Fruit fly (Drosophila melanogaster) whole organism, embryonic: ENCODE data around the gene RhoGDI.

Experiments
- Blimp-1 ChIP-seq: fragments of 200-800 bp; sonication (Bioruptor generic); optimal IDR thresholded peaks from 3 replicates; lab custom pipeline; 2018; ENCODE audit warnings: missing biosample characterization, missing genetic modification characterization, mild to moderate bottlenecking, moderate library complexity, missing genetic modification reagents
- BtbVII ChIP-seq: fragments of 200-800 bp; sonication (Bioruptor generic); optimal IDR thresholded peaks from 3 replicates; lab custom pipeline; 2017; ENCODE audit warnings: missing biosample characterization, mild to moderate bottlenecking, missing genetic modification characterization
- CG10959 ChIP-seq: fragments of 200-800 bp; sonication (Bioruptor generic); IDR thresholded peaks from 2 replicates; pipeline ENCODE4 v1.3.6; 2022; ENCODE audit warnings: missing biosample characterization, missing genetic modification characterization
- CG13624 ChIP-seq: fragments of 200-800 bp; sonication (Bioruptor generic); optimal IDR thresholded peaks from 2 replicates; lab custom pipeline; 2016; ENCODE audit warnings: missing biosample characterization, missing genetic modification characterization
- CG1602 ChIP-seq: fragments of 200-800 bp; sonication (Bioruptor generic); optimal IDR thresholded peaks from 3 replicates; lab custom pipeline; 2016; ENCODE audit warnings: missing biosample characterization, missing genetic modification characterization
- CG18764 ChIP-seq: fragments of 200-800 bp; sonication (Bioruptor generic); optimal IDR thresholded peaks from 3 replicates; lab custom pipeline; 2016; ENCODE audit warnings: missing biosample characterization, missing genetic modification characterization
- CG2889 ChIP-seq: fragments of 200-800 bp; sonication (Bioruptor generic); IDR thresholded peaks from 3 replicates; pipeline ENCODE4 v1.3.6; 2022; ENCODE audit warnings: missing biosample characterization, missing genetic modification characterization
- CG3065 ChIP-seq: fragments of 200-800 bp; sonication (Bioruptor generic); optimal IDR thresholded peaks from 2 replicates; lab custom pipeline; 2016; ENCODE audit warnings: missing biosample characterization, missing genetic modification characterization
- CG31388 ChIP-seq: fragments of 200-800 bp; sonication (Bioruptor generic); optimal IDR thresholded peaks from 2 replicates; lab custom pipeline; 2016; ENCODE audit warnings: missing biosample characterization, missing genetic modification characterization
- CG3726 ChIP-seq: fragments of 200-800 bp; sonication (Bioruptor generic); IDR thresholded peaks from 3 replicates; pipeline ENCODE4, ENCODE4 v1.3.6; 2022; ENCODE audit warnings: missing biosample characterization, missing genetic modification characterization
- CG4820 ChIP-seq: fragments of 200-800 bp; sonication (Bioruptor generic); optimal IDR thresholded peaks from 3 replicates; lab custom pipeline; 2016; ENCODE audit warnings: missing biosample characterization, missing genetic modification characterization
- CG6254 ChIP-seq: fragments of 200-800 bp; sonication (Bioruptor generic); optimal IDR thresholded peaks from 3 replicates; lab custom pipeline; 2017; ENCODE audit warnings: mild to moderate bottlenecking, missing biosample characterization, missing genetic modification reagents, missing genetic modification characterization
- CG7271 ChIP-seq: fragments of 200-800 bp; sonication (Bioruptor generic); optimal IDR thresholded peaks from 2 replicates; lab custom pipeline; 2018; ENCODE audit warnings: missing biosample characterization, mild to moderate bottlenecking, missing genetic modification characterization, moderate library complexity
- CG7357 ChIP-seq: fragments of 200-800 bp; sonication (Bioruptor generic); IDR thresholded peaks from 3 replicates; pipeline ENCODE4 v1.3.6; 2022; ENCODE audit warnings: missing biosample characterization, missing genetic modification characterization
- CG7556 ChIP-seq: fragments of 200-800 bp; sonication (Bioruptor generic); optimal IDR thresholded peaks from 2 replicates; lab custom pipeline; 2017; ENCODE audit warnings: missing biosample characterization, mild to moderate bottlenecking, missing genetic modification characterization
- CG8089 ChIP-seq: fragments of 200-800 bp; sonication (Bioruptor generic); optimal IDR thresholded peaks from 3 replicates; lab custom pipeline; 2016; ENCODE audit warnings: missing biosample characterization, missing genetic modification characterization
- CG9215 ChIP-seq: fragments of 200-800 bp; sonication (Bioruptor generic); IDR thresholded peaks from 2 replicates; pipeline ENCODE4 v1.3.6; 2022; ENCODE audit warnings: missing biosample characterization, missing genetic modification characterization
- CG9727 ChIP-seq: fragments of 200-800 bp; sonication (Bioruptor generic); optimal IDR thresholded peaks from 3 replicates; lab custom pipeline; 2017; ENCODE audit warnings: missing biosample characterization, mild to moderate bottlenecking, missing genetic modification characterization
- CG9797 ChIP-seq: fragments of 200-800 bp; sonication (Bioruptor generic); optimal IDR thresholded peaks from 3 replicates; lab custom pipeline; 2018; ENCODE audit warnings: missing biosample characterization, mild to moderate bottlenecking, missing genetic modification characterization
- CoRest ChIP-seq: fragments of 200-800 bp; sonication (Bioruptor generic); optimal IDR thresholded peaks from 3 replicates; lab custom pipeline; 2018; ENCODE audit warnings: missing biosample characterization, mild to moderate bottlenecking, missing genetic modification characterization, moderate library complexity
- HLH3B ChIP-seq: fragments of 200-800 bp; sonication (Bioruptor generic); IDR thresholded peaks from 2 replicates; pipeline ENCODE4 v1.3.6; 2022; ENCODE audit warnings: missing biosample characterization, missing genetic modification characterization
- Kr ChIP-seq: fragments of 200-800 bp; sonication (Bioruptor generic); optimal IDR thresholded peaks from 2 replicates; lab custom pipeline; 2017; ENCODE audit warnings: missing biosample characterization, mild to moderate bottlenecking, missing genetic modification characterization
- Lhr ChIP-seq: fragments of 200-800 bp; sonication (Bioruptor generic); optimal IDR thresholded peaks from 3 replicates; lab custom pipeline; 2017; ENCODE audit warnings: mild to moderate bottlenecking, missing biosample characterization, missing genetic modification reagents, missing genetic modification characterization
- Lim3 ChIP-seq: fragments of 200-800 bp; sonication (Bioruptor generic); IDR thresholded peaks from 2 replicates; pipeline ENCODE4 v1.3.6; 2022; ENCODE audit warnings: missing biosample characterization, missing genetic modification characterization
- Oli ChIP-seq: fragments of 200-800 bp; sonication (Bioruptor generic); optimal IDR thresholded peaks from 2 replicates; lab custom pipeline; 2018; ENCODE audit warnings: missing biosample characterization, mild to moderate bottlenecking, missing genetic modification characterization, moderate library complexity
- Optix ChIP-seq: fragments of 200-800 bp; sonication (Bioruptor generic); IDR thresholded peaks from 3 replicates; pipeline ENCODE4 v1.3.6; 2022; ENCODE audit warnings: missing biosample characterization, missing genetic modification characterization
- Scr ChIP-seq: fragments of 200-800 bp; sonication (Bioruptor generic); IDR thresholded peaks from 2 replicates; pipeline ENCODE4 v1.3.6; 2022; ENCODE audit warnings: missing biosample characterization, missing genetic modification characterization; ENCODE audit not compliant: partially characterized antibody
- Sry-β ChIP-seq: fragments of 200-800 bp; sonication (Bioruptor generic); optimal IDR thresholded peaks from 2 replicates; lab custom pipeline; 2018; ENCODE audit warnings: missing biosample characterization, mild to moderate bottlenecking, missing genetic modification characterization, moderate library complexity
- ash1 ChIP-seq: fragments of 200-800 bp; sonication (Bioruptor generic); optimal IDR thresholded peaks from 2 replicates; lab custom pipeline; 2018; ENCODE audit warnings: missing biosample characterization, mild to moderate bottlenecking, missing genetic modification characterization
- br ChIP-seq: fragments of >200 bp; optimal IDR thresholded peaks from 2 replicates; lab custom pipeline; 2017
- cg ChIP-seq: fragments of 200-800 bp; sonication (Bioruptor generic); optimal IDR thresholded peaks from 3 replicates; lab custom pipeline; 2019; ENCODE audit warnings: missing biosample characterization, mild to moderate bottlenecking, missing genetic modification characterization, moderate library complexity
- chinmo ChIP-seq: fragments of 200-800 bp; sonication (Bioruptor generic); IDR thresholded peaks from 4 replicates; pipeline ENCODE4 v1.3.6; 2022; ENCODE audit warnings: missing biosample characterization, missing genetic modification characterization; ENCODE audit not compliant: partially characterized antibody
- chm ChIP-seq: fragments of 200-800 bp; sonication (Bioruptor generic); IDR thresholded peaks from 2 replicates; pipeline ENCODE4 v1.3.6; 2022; ENCODE audit warnings: missing biosample characterization, missing genetic modification characterization
- ci ChIP-seq: fragments of 200-800 bp; sonication (Bioruptor generic); IDR thresholded peaks from 3 replicates; pipeline ENCODE4 v1.3.6; 2022; ENCODE audit warnings: missing biosample characterization, missing genetic modification characterization
- dmrt99B ChIP-seq: fragments of 200-800 bp; sonication (Bioruptor generic); optimal IDR thresholded peaks from 2 replicates; lab custom pipeline; 2018; ENCODE audit warnings: missing biosample characterization, mild to moderate bottlenecking, missing genetic modification characterization, moderate library complexity
- gce ChIP-seq: fragments of 200-800 bp; sonication (Bioruptor generic); IDR thresholded peaks from 3 replicates; pipeline ENCODE4 v1.3.6; 2022; ENCODE audit warnings: missing biosample characterization, missing genetic modification characterization
- gsb ChIP-seq: fragments of 200-800 bp; sonication (Bioruptor generic); IDR thresholded peaks from 2 replicates; pipeline ENCODE4 v1.3.6; 2022; ENCODE audit warnings: missing biosample characterization, missing genetic modification characterization
- inv ChIP-seq: fragments of 200-800 bp; sonication (Bioruptor generic); IDR thresholded peaks from 2 replicates; pipeline ENCODE4 v1.3.6; 2022; ENCODE audit warnings: missing biosample characterization, missing genetic modification characterization; ENCODE audit not compliant: partially characterized antibody
- jing ChIP-seq: fragments of 200-800 bp; sonication (Bioruptor generic); optimal IDR thresholded peaks from 2 replicates; lab custom pipeline; 2018; ENCODE audit warnings: missing biosample characterization, mild to moderate bottlenecking, missing genetic modification characterization
- lbe ChIP-seq: fragments of 200-800 bp; sonication (Bioruptor generic); optimal IDR thresholded peaks from 2 replicates; lab custom pipeline; 2016; ENCODE audit warnings: missing biosample characterization, mild to moderate bottlenecking, missing genetic modification characterization
- maf-S ChIP-seq: fragments of 200-800 bp; sonication (Bioruptor generic); optimal IDR thresholded peaks from 2 replicates; lab custom pipeline; 2016; ENCODE audit warnings: missing biosample characterization, missing genetic modification characterization
- mirr ChIP-seq: fragments of 200-800 bp; sonication (Bioruptor generic); optimal IDR thresholded peaks from 3 replicates; lab custom pipeline; 2018; ENCODE audit warnings: missing biosample characterization, mild to moderate bottlenecking, missing genetic modification characterization
- mld ChIP-seq: fragments of 200-800 bp; sonication (Bioruptor generic); IDR thresholded peaks from 3 replicates; pipeline ENCODE4 v1.3.6; 2022; ENCODE audit warnings: missing biosample characterization, missing genetic modification characterization; ENCODE audit not compliant: partially characterized antibody
- org-1 ChIP-seq: fragments of 200-800 bp; sonication (Bioruptor generic); optimal IDR thresholded peaks from 2 replicates; lab custom pipeline; 2017; ENCODE audit warnings: missing biosample characterization, missing genetic modification characterization
- pfk ChIP-seq: fragments of 200-800 bp; sonication (Bioruptor generic); optimal IDR thresholded peaks from 2 replicates; lab custom pipeline; 2018; ENCODE audit warnings: missing biosample characterization, mild to moderate bottlenecking, missing genetic modification characterization, moderate library complexity
- pita ChIP-seq: fragments of 200-800 bp; sonication (Bioruptor generic); optimal IDR thresholded peaks from 2 replicates; lab custom pipeline; 2017; ENCODE audit warnings: missing biosample characterization, mild to moderate bottlenecking, missing genetic modification characterization
- tio ChIP-seq: fragments of 200-800 bp; sonication (Bioruptor generic); optimal IDR thresholded peaks from 2 replicates; lab custom pipeline; 2017; ENCODE audit warnings: missing biosample characterization, missing genetic modification characterization, inconsistent platforms
- trem ChIP-seq: fragments of 200-800 bp; optimal IDR thresholded peaks from 3 replicates; lab custom pipeline; 2019; ENCODE audit warnings: missing biosample characterization, mild to moderate bottlenecking, missing genetic modification characterization, moderate library complexity
- unc-4 ChIP-seq: fragments of 200-800 bp; sonication (Bioruptor generic); IDR thresholded peaks from 2 replicates; pipeline ENCODE4 v1.3.6; 2022; ENCODE audit warnings: missing biosample characterization, missing genetic modification characterization; ENCODE audit not compliant: partially characterized antibody
- vvl ChIP-seq: fragments of 200-800 bp; sonication (Bioruptor generic); IDR thresholded peaks from 2 replicates; pipeline ENCODE4 v1.3.6; 2022; ENCODE audit warnings: missing biosample characterization, missing genetic modification characterization

Gene RhoGDI

DNA sequence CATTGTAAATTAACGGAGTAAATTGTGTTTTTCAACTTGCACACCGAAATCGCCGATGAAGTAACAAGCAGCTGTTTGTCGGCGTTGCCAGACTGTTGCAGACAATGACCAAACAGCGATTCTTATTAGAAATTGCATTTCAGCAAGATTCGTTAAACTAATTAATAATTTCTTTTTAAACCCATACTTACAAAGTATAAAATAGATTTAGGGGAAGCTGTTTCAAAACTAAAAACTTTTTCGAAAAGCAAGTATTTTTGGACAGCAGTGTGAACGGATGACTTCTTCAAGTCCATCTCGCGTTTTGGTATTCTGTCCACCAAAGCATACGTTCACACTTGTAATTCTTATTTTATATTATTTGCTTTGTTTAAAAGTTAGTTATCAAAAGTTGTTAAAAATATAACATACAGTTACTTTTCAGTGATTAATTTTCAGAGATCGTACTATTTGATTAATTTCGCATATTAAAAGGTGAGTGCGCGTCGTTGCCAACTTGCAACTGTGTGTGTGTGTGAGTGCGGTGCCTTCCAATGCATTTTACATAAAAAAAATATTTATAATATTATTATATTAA lies at the start of gene RhoGDI, which contains the start of gene CG8004 (continued):
- TF ChIP-seq CG4820 (GFP tag; lab: Kevin White, UChicago) (peak; percentile 53), CoRest (tag; lab: Kevin White, UChicago) (peak; percentile 72), gsb (GFP tag; lab: Robert Waterston, UW) (no peak), org-1 (GFP tag; lab: Kevin White, UChicago) (no peak), Optix (no peak), CG9797 (peak; percentile 86), Lim3 (GFP tag; lab: Robert Waterston, UW) (no peak), CG7271 (tag; lab: Kevin White, UChicago) (no peak), CG9215 (GFP tag; lab: Robert Waterston, UW) (peak; percentile 47), Oli (tag; lab: Kevin White, UChicago) (peak; percentile 29), vvl (GFP tag; lab: Robert Waterston, UW) (peak; percentile 76), trem (peak; percentile 90), CG31388 (GFP tag; lab: Kevin White, UChicago) (no peak), CG1602 (peak; percentile 63), mirr (no peak), cg (no peak), Lhr (peak; percentile 68), ci (GFP tag; lab: Robert Waterston, UW) (peak; percentile 67; the same call in 2 of the 3 replicates), pita (GFP tag; lab: Kevin White, UChicago) (no peak), chm (peak; percentile 22; the same call in 1 of the 2 replicates), inv (GFP tag; lab: Robert Waterston, UW) (no peak), chinmo (GFP tag; lab: Robert Waterston, UW) (no peak), Sry-β (GFP tag; lab: Kevin White, UChicago) (no peak), pfk (GFP tag; lab: Kevin White, UChicago) (no peak), CG10959 (no peak), CG6254 (no peak), gce (GFP tag; lab: Robert Waterston, UW) (no peak), Blimp-1 (GFP tag; lab: Kevin White, UChicago) (peak; percentile 60), CG13624 (GFP tag; lab: Kevin White, UChicago) (peak; percentile 71), jing (GFP tag; lab: Kevin White, UChicago) (no peak), CG8089 (GFP tag; lab: Kevin White, UChicago) (peak; percentile 27), maf-S (peak; percentile 61), lbe (GFP tag; lab: Kevin White, UChicago) (no peak), CG2889 (peak; percentile 62), mld (no peak), BtbVII (GFP tag; lab: Kevin White, UChicago) (no peak), br (lab: Kevin White, UChicago) (no peak), CG3726 (GFP tag; lab: Robert Waterston, UW) (0 out of 3 replicates have a peak, but pooled peaks have one; percentile 42), CG3065 (GFP tag; lab: Kevin White, UChicago) (no peak), tio (GFP tag; lab: Kevin White, UChicago) (no peak), Kr (GFP tag; lab: Kevin White, UChicago) (no peak), HLH3B (GFP tag; lab: Robert Waterston, UW) (no peak), CG18764 (peak; percentile 53), dmrt99B (tag; lab: Kevin White, UChicago) (peak; percentile 37), CG9727 (GFP tag; lab: Kevin White, UChicago) (peak; percentile 55), CG7556 (peak; percentile 14), Scr (GFP tag; lab: Robert Waterston, UW) (peak; percentile 25; the same call in 1 of the 2 replicates), unc-4 (GFP tag; lab: Robert Waterston, UW) (no peak), CG7357 (GFP tag; lab: Robert Waterston, UW) (peak; percentile 96), ash1 (GFP tag; lab: Kevin White, UChicago) (no peak)
